Worm (Caenorhabditis elegans): ENCODE results near the gene grsp-2.
A peak's percentile ranks its signal among the peaks of the same experiment; 100 is the strongest.

The grsp-2 gene

ce11 chrIV:8782172-8782571 is 34.0 kb upstream of the grsp-2 start (continued):
- TF ChIP-seq ztf-4 (tag; optimal IDR thresholded peaks at IDR 0.05): peak; percentile 47
- TF ChIP-seq lir-3 (tag; optimal IDR thresholded peaks at IDR 0.05; ENCODE audit: poor library complexity): peak; percentile 30
- no peak for TF ChIP-seq nhr-76 (tag; optimal IDR thresholded peaks at IDR 0.05)
- peak; percentile 52 to 83 for TF ChIP-seq lin-35 (GFP tag; optimal IDR thresholded peaks at IDR 0.05)
- no peak for TF ChIP-seq vab-15 (tag; optimal IDR thresholded peaks at IDR 0.05)
- peak; percentile 62 for TF ChIP-seq rnt-1 (tag; optimal IDR thresholded peaks at IDR 0.05)
- TF ChIP-seq pqm-1 (tag; optimal IDR thresholded peaks at IDR 0.05): no peak
- peak; percentile 28 to 56 for TF ChIP-seq egl-27 (tag; optimal IDR thresholded peaks at IDR 0.05)
- no peak for TF ChIP-seq lin-15B (tag; optimal IDR thresholded peaks at IDR 0.05)
- no peak for TF ChIP-seq aly-2 (tag; optimal IDR thresholded peaks at IDR 0.05)
- TF ChIP-seq jun-1 (tag; optimal IDR thresholded peaks at IDR 0.05): peak; percentile 75
- no peak for TF ChIP-seq hlh-4 (tag; optimal IDR thresholded peaks at IDR 0.05)
- peak; percentile 80 for TF ChIP-seq mep-1 (tag; optimal IDR thresholded peaks at IDR 0.05)
- TF ChIP-seq unc-30 (tag; optimal IDR thresholded peaks at IDR 0.05): no peak
- TF ChIP-seq unc-130 (tag; optimal IDR thresholded peaks at IDR 0.05): no peak
- TF ChIP-seq tlp-1 (tag; optimal IDR thresholded peaks at IDR 0.05): no peak
- peak; percentile 15; the same call in 1 of the 2 replicates for TF ChIP-seq isw-1 (GFP tag; IDR thresholded peaks at IDR 0.05)
- peak; percentile 84 for TF ChIP-seq snu-23 (GFP tag; optimal IDR thresholded peaks at IDR 0.05)
- TF ChIP-seq F16B12.6 (tag; optimal IDR thresholded peaks at IDR 0.05): no peak
- peak; percentile 49 for TF ChIP-seq skn-1 (tag; optimal IDR thresholded peaks at IDR 0.05)
- peak; percentile 63 for TF ChIP-seq nhr-90 (tag; optimal IDR thresholded peaks at IDR 0.05; ENCODE audit: poor library complexity)
- no peak for TF ChIP-seq alr-1 (tag; optimal IDR thresholded peaks at IDR 0.05; ENCODE audit: borderline replicate concordance)
- no peak for TF ChIP-seq hlh-17 (GFP tag; optimal IDR thresholded peaks at IDR 0.05; ENCODE audit: borderline replicate concordance)
- TF ChIP-seq dsc-1 (tag; optimal IDR thresholded peaks at IDR 0.05): peak; percentile 27
- no peak for TF ChIP-seq mef-2 (tag; optimal IDR thresholded peaks at IDR 0.05)
- peak; percentile 49 for TF ChIP-seq unc-86 (tag; optimal IDR thresholded peaks at IDR 0.05)
- peak; percentile 75 for TF ChIP-seq nhr-77 (tag; optimal IDR thresholded peaks at IDR 0.05)
- peak; percentile 40 to 59 (median 53) for TF ChIP-seq dpl-1 (GFP tag; optimal IDR thresholded peaks at IDR 0.05)
- no peak for TF ChIP-seq fkh-8 (tag; optimal IDR thresholded peaks at IDR 0.05)
- peak; percentile 56 for TF ChIP-seq swsn-7 (tag; optimal IDR thresholded peaks at IDR 0.05)
- TF ChIP-seq nhr-71 (tag; optimal IDR thresholded peaks at IDR 0.05): peak; percentile 86
- TF ChIP-seq elt-2 (tag; optimal IDR thresholded peaks at IDR 0.05): peak; percentile 43
- no peak for TF ChIP-seq C04F5.9 (tag; optimal IDR thresholded peaks at IDR 0.05)
- TF ChIP-seq lin-14 (GFP tag; optimal IDR thresholded peaks at IDR 0.05): peak; percentile 97
- no peak for TF ChIP-seq unc-62 (GFP tag; optimal IDR thresholded peaks at IDR 0.05)
- no peak for TF ChIP-seq nhr-11 (tag; optimal IDR thresholded peaks at IDR 0.05)
- TF ChIP-seq nhr-84 (tag; optimal IDR thresholded peaks at IDR 0.05): no peak
- TF ChIP-seq fos-1 (tag; optimal IDR thresholded peaks at IDR 0.05): no peak
- TF ChIP-seq fkh-10 (GFP tag; optimal IDR thresholded peaks at IDR 0.05): no peak
- TF ChIP-seq lin-39 (tag; optimal IDR thresholded peaks at IDR 0.05): no peak
- peak; percentile 95 for TF ChIP-seq blmp-1 (tag; optimal IDR thresholded peaks at IDR 0.05)
- peak; percentile 99 for TF ChIP-seq nhr-85 (tag)
- peak; percentile 32 for TF ChIP-seq nhr-237 (tag; optimal IDR thresholded peaks at IDR 0.05)
- TF ChIP-seq irx-1 (tag; optimal IDR thresholded peaks at IDR 0.05): peak; percentile 62
- peak; percentile 46 for TF ChIP-seq hpl-2 (GFP tag; optimal IDR thresholded peaks at IDR 0.05)

All from whole organism, L1 larva.